Worm (Caenorhabditis elegans) whole organism, young adult: ENCODE results near the gene cwp-4.
A peak's percentile ranks its signal among the peaks of the same experiment; 100 is the strongest.

ENCODE experiments used
- B0336.3 ChIP-seq: fragments of 200-800 bp; sonication (Bioruptor generic); IDR thresholded peaks from 2 replicates; pipeline ENCODE4 v1.3.6; 2022; ENCODE audit warnings: missing genetic modification characterization, missing compliant biosample characterization
- F49E8.2 ChIP-seq: sonication (generic microtip); optimal IDR thresholded peaks from 3 replicates; lab custom pipeline; 2017; ENCODE audit warnings: missing genetic modification characterization, mild to moderate bottlenecking, missing compliant biosample characterization, antibody characterized with exemption, moderate library complexity; ENCODE audit not compliant: insufficient read depth
- F57A8.1 ChIP-seq: fragments of 200-800 bp; sonication (Bioruptor generic); optimal IDR thresholded peaks from 2 replicates; lab custom pipeline; 2018; ENCODE audit warnings: mild to moderate bottlenecking, missing genetic modification characterization, moderate library complexity, missing compliant biosample characterization
- athp-1 ChIP-seq: sonication (generic microtip); optimal IDR thresholded peaks from 2 replicates; lab custom pipeline; 2017; ENCODE audit warnings: mild to moderate bottlenecking, missing genetic modification characterization, missing compliant biosample characterization
- bed-2 ChIP-seq: fragments of 200-800 bp; sonication (Bioruptor generic); IDR thresholded peaks from 2 replicates; pipeline ENCODE4 v1.3.6; 2022; ENCODE audit warnings: missing genetic modification reagents, missing genetic modification characterization, missing compliant biosample characterization
- ceh-58 ChIP-seq: fragments of 200-800 bp; sonication (Bioruptor generic); IDR thresholded peaks from 2 replicates; pipeline ENCODE4 v1.3.6; 2022; ENCODE audit warnings: missing genetic modification characterization, missing compliant biosample characterization
- him-1 ChIP-seq: sonication (generic microtip); optimal IDR thresholded peaks from 2 replicates; lab custom pipeline; 2016; ENCODE audit warnings: missing genotype, missing genetic modification reagents, missing genetic modification characterization, missing compliant biosample characterization
- hmg-20 ChIP-seq: fragments of 200-800 bp; sonication (Bioruptor generic); IDR thresholded peaks from 2 replicates; pipeline ENCODE4 v1.3.6; 2022; ENCODE audit warnings: missing genetic modification reagents, missing genetic modification characterization, missing compliant biosample characterization
- snpc-4 ChIP-seq, 5 experiments: fragments of 150-350 bp in 1 of 5; sonication (generic microtip) in 4 of 5; optimal IDR thresholded peaks; 2 replicates each; lab custom pipeline; 2014 to 2018; ENCODE audit warnings: missing genetic modification characterization in 5 of 5, missing biosample characterization in 3 of 5, antibody characterized with exemption in 2 of 5, mild to moderate bottlenecking in 2 of 5, missing compliant biosample characterization in 2 of 5, missing genotype in 2 of 5, moderate library complexity in 2 of 5, missing genetic modification reagents in 1 of 5
- unc-130 ChIP-seq: sonication (generic microtip); optimal IDR thresholded peaks from 2 replicates; lab custom pipeline; 2016; ENCODE audit warnings: missing genetic modification reagents, missing genetic modification characterization, missing compliant biosample characterization
- unc-62 ChIP-seq: fragments of 150-350 bp; optimal IDR thresholded peaks from 2 replicates; lab custom pipeline; 2014; ENCODE audit warnings: missing biosample characterization, missing genetic modification reagents, missing genetic modification characterization
- xnd-1 ChIP-seq: sonication (generic microtip); optimal IDR thresholded peaks from 2 replicates; lab custom pipeline; 2016; ENCODE audit warnings: missing genotype, missing genetic modification reagents, missing genetic modification characterization, missing compliant biosample characterization
- ztf-25 ChIP-seq: fragments of 200-800 bp; sonication (Bioruptor generic); IDR thresholded peaks from 2 replicates; pipeline ENCODE4 v1.3.6; 2022; ENCODE audit warnings: missing genetic modification reagents, missing genetic modification characterization, missing compliant biosample characterization

DNA sequence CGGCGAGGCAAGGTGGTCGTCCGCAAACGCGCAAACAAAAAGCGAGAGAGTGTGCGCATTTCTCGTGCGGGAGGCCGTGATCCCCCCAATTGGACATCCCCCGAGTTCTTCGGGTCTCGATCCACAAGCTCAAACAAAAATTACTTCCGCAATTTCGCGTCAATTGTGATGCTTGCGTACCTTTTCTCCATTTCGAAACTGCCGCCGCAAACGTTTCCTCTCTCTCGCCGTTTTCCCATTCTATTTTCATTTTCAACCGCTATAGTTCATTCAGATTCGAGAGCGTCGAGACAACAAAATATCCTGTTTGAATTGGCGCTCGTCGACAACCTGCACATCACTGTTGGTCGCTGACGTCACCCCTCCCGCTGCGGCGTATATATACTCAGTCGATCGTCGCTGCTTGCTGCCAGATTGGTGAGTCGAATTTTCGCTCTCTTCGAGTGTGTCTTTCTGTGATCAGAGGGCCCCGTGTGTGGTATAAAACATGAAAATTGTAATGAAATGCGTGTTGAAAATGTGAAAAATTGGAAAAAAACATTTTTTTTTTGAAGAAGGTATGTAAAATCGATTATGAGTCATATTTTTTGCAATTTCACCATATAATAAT, 4.0 kb upstream of the cwp-4 start, which contains the start of the genes pqn-51 and K11D12.14:
- no peak for TF ChIP-seq F49E8.2 (tag; lab: Kevin White, UChicago)
- TF ChIP-seq B0336.3 (GFP tag; lab: Robert Waterston, UW), result no peak
- peak; percentile 87 for TF ChIP-seq bed-2 (GFP tag; lab: Robert Waterston, UW)
- TF ChIP-seq him-1 (tag; lab: Kevin White, UChicago), result no peak
- peak; percentile 30 for TF ChIP-seq unc-62 (GFP tag; lab: Kevin White, UChicago)
- TF ChIP-seq ztf-25 (GFP tag; lab: Robert Waterston, UW), result 0 out of 2 replicates have a peak, but pooled peaks have one; percentile 35
- peak; percentile 71 for TF ChIP-seq athp-1 (tag; lab: Kevin White, UChicago)
- TF ChIP-seq ceh-58 (GFP tag; lab: Robert Waterston, UW), result no peak
- TF ChIP-seq xnd-1 (tag; lab: Kevin White, UChicago), result peak; percentile 45
- TF ChIP-seq snpc-4 (GFP tag; optimal IDR thresholded peaks at IDR 0.05; lab: Kevin White, UChicago), result no peak
- peak in 3 of 4 experiments; percentile 21 to 71 (median 68) for TF ChIP-seq snpc-4 (tag; optimal IDR thresholded peaks at IDR 0.05; lab: Kevin White, UChicago)
- no peak for TF ChIP-seq F57A8.1 (GFP tag; lab: Kevin White, UChicago)
- TF ChIP-seq unc-130 (GFP tag; lab: Kevin White, UChicago), result no peak
- TF ChIP-seq hmg-20 (GFP tag; lab: Robert Waterston, UW), result peak; percentile 59; the same call in 1 of the 2 replicates
